Worm (Caenorhabditis elegans) whole organism, L3 larva: ENCODE data around the gene M110.3.

Experiments
- egl-27 ChIP-seq: sonication (generic microtip); optimal IDR thresholded peaks from 4 replicates; lab custom pipeline; 2017; ENCODE audit warnings: missing biosample characterization, missing genetic modification reagents, missing genetic modification characterization
- fkh-10 ChIP-seq: sonication (generic microtip); optimal IDR thresholded peaks from 2 replicates; lab custom pipeline; 2017; ENCODE audit warnings: missing biosample characterization, missing genetic modification reagents, missing genetic modification characterization
- lin-15B ChIP-seq: fragments of 150-350 bp; optimal IDR thresholded peaks from 2 replicates; lab custom pipeline; 2014; ENCODE audit warnings: missing biosample characterization, missing genetic modification characterization
- mdl-1 ChIP-seq: fragments of 150-350 bp; optimal IDR thresholded peaks from 2 replicates; lab custom pipeline; 2014; ENCODE audit warnings: missing biosample characterization, missing genetic modification characterization
- nhr-12 ChIP-seq: fragments of 150-350 bp; optimal IDR thresholded peaks from 2 replicates; lab custom pipeline; 2014; ENCODE audit warnings: missing biosample characterization, missing genetic modification characterization
- nhr-237 ChIP-seq: fragments of 150-350 bp; optimal IDR thresholded peaks from 2 replicates; lab custom pipeline; 2014; ENCODE audit warnings: missing biosample characterization, missing genetic modification characterization
- nhr-25 ChIP-seq: sonication (generic microtip); optimal IDR thresholded peaks from 2 replicates; lab custom pipeline; 2017; ENCODE audit warnings: missing biosample characterization, missing genetic modification characterization
- snpc-4 ChIP-seq: fragments of 150-350 bp; optimal IDR thresholded peaks from 2 replicates; lab custom pipeline; 2014; ENCODE audit warnings: missing biosample characterization, missing genetic modification characterization
- ztf-4 ChIP-seq: fragments of 150-350 bp; optimal IDR thresholded peaks from 2 replicates; lab custom pipeline; 2014; ENCODE audit warnings: missing biosample characterization, missing genetic modification characterization

DNA sequence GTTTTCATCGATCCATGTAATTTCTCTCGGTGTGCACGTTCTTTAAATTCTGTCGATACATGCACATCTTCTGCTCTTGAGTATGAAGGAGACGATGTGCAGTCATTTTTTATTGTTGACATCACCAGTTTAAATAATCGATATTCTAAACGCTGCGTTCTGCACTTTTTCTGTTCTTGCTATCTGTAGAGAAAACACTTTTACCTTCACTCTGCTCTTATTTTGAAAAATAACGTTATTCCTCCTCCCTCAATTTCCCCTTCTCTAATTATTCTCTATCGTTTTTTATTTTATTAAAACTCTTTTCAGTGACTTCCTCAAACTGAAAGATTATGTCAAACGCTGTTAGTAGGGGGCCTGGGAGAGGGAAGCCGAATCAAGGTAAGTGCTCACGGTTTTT lies 506 bp upstream of the M110.3 start, which contains the start of gene ifg-1:
- TF ChIP-seq mdl-1 (tag; lab: Kevin White, UChicago) (no peak), ztf-4 (tag; lab: Kevin White, UChicago) (no peak), nhr-25 (tag; lab: Kevin White, UChicago) (no peak), egl-27 (tag; lab: Kevin White, UChicago) (no peak), nhr-12 (no peak), fkh-10 (GFP tag; lab: Kevin White, UChicago) (no peak), lin-15B (tag; lab: Kevin White, UChicago) (no peak), nhr-237 (tag; lab: Kevin White, UChicago) (no peak), snpc-4 (tag; lab: Kevin White, UChicago) (no peak)
